Worm (Caenorhabditis elegans) whole organism, L2 larva: Measurements from ENCODE around the gene C08B6.3.

Source experiments
- F13H6.1 ChIP-seq: sonication (generic microtip); optimal IDR thresholded peaks from 2 replicates; lab custom pipeline; 2016; ENCODE audit warnings: missing genetic modification characterization, missing compliant biosample characterization
- ama-1 ChIP-seq: fragments of 150-350 bp; optimal IDR thresholded peaks from 2 replicates; lab custom pipeline; 2018; ENCODE audit warnings: inconsistent platforms
- blmp-1 ChIP-seq: sonication (generic microtip); optimal IDR thresholded peaks from 2 replicates; lab custom pipeline; 2017; ENCODE audit warnings: missing genetic modification characterization, mild to moderate bottlenecking, missing compliant biosample characterization, antibody characterized with exemption, moderate library complexity; ENCODE audit not compliant: insufficient read depth
- dmd-4 ChIP-seq: sonication (generic microtip); optimal IDR thresholded peaks from 2 replicates; lab custom pipeline; 2017; ENCODE audit warnings: missing biosample characterization, missing genetic modification characterization
- lin-13 ChIP-seq: fragments of 150-350 bp; optimal IDR thresholded peaks from 2 replicates; lab custom pipeline; 2014; ENCODE audit warnings: missing biosample characterization, missing genetic modification reagents, missing genetic modification characterization
- nhr-10 ChIP-seq: sonication (generic microtip); optimal IDR thresholded peaks from 2 replicates; lab custom pipeline; 2017; ENCODE audit warnings: missing biosample characterization, missing genetic modification characterization
- nhr-11 ChIP-seq: fragments of 150-350 bp; optimal IDR thresholded peaks from 2 replicates; lab custom pipeline; 2014; ENCODE audit warnings: missing biosample characterization, missing genetic modification characterization
- nhr-12 ChIP-seq: fragments of 150-350 bp; optimal IDR thresholded peaks from 2 replicates; lab custom pipeline; 2014; ENCODE audit warnings: missing biosample characterization, missing genetic modification characterization
- unc-62 ChIP-seq: fragments of 150-350 bp; optimal IDR thresholded peaks from 2 replicates; lab custom pipeline; 2014; ENCODE audit warnings: missing biosample characterization, missing genetic modification reagents, missing genetic modification characterization
- zag-1 ChIP-seq: fragments of 150-350 bp; optimal IDR thresholded peaks from 2 replicates; lab custom pipeline; 2014; ENCODE audit warnings: missing biosample characterization, missing genetic modification characterization
- ztf-11 ChIP-seq: sonication (generic microtip); optimal IDR thresholded peaks from 2 replicates; lab custom pipeline; 2017; ENCODE audit warnings: missing biosample characterization, missing genetic modification characterization

- TF ChIP-seq nhr-11 (tag; lab: Kevin White, UChicago), result no peak
- TF ChIP-seq unc-62 (GFP tag; lab: Kevin White, UChicago), result no peak
- no peak for TF ChIP-seq blmp-1 (tag; lab: Kevin White, UChicago)
- no peak for TF ChIP-seq lin-13 (GFP tag; lab: Kevin White, UChicago)
- TF ChIP-seq nhr-10 (tag; lab: Kevin White, UChicago), result no peak
- no peak for TF ChIP-seq ztf-11 (tag; lab: Kevin White, UChicago)
- TF ChIP-seq F13H6.1 (tag; lab: Kevin White, UChicago), result no peak
- TF ChIP-seq zag-1 (tag; lab: Kevin White, UChicago), result no peak
- TF ChIP-seq ama-1, result no peak
- no peak for TF ChIP-seq nhr-12
- no peak for TF ChIP-seq dmd-4 (tag; lab: Kevin White, UChicago)
Measured at ce11 chrV:10159972-10160371, 47.9 kb upstream of the C08B6.3 start.
